Worm (Caenorhabditis elegans): Measurements from ENCODE around the gene B0244.10.

Gene B0244.10

DNA sequence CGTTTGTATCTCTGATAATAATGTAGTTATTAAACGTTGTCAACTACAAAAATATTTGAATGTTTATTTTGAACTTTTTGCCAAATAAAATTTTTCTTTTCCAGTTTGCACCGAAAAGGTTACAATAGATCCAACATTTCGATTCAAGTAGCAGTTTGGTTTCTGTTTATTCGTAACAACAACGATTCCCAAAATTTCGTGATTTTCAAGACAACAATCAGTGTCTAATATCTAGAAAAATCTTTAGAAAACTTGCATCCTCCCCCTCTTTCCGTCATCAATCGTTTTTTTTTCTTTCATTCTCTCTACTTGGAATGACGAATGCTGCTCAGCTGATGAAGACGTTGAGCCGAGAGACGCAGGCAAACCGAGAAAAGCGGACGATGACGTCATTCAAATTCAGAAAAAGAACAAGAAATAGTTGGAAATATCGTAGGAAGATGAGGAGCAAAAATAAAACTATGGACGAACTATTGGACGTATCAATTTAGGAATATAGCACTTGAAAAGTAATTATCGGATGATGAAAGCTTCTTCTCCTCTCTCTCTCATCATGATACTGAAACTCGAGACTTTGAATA is 23.7 kb downstream of the B0244.10 start (continued):
- TF ChIP-seq efl-1 (optimal IDR thresholded peaks at IDR 0.05) (peak; percentile 23 to 33), efl-1 (GFP tag; optimal IDR thresholded peaks at IDR 0.05 in 1 of 2) (peak in 1 of 2 experiments; percentile 19), swsn-7 (tag; optimal IDR thresholded peaks at IDR 0.05) (peak; percentile 77), nhr-28 (tag; optimal IDR thresholded peaks at IDR 0.05) (no peak), pag-3 (tag; optimal IDR thresholded peaks at IDR 0.05; ENCODE audit: borderline replicate concordance, insufficient read depth) (no peak), hlh-4 (tag; optimal IDR thresholded peaks at IDR 0.05) (no peak), ceh-82 (tag; optimal IDR thresholded peaks at IDR 0.05) (peak; percentile 24 to 43 (median 24)), jun-1 (tag; optimal IDR thresholded peaks at IDR 0.05) (no peak), unc-130 (tag; optimal IDR thresholded peaks at IDR 0.05) (no peak), ceh-90 (tag; optimal IDR thresholded peaks at IDR 0.05) (no peak), nhr-76 (tag; optimal IDR thresholded peaks at IDR 0.05) (no peak), nhr-84 (tag; optimal IDR thresholded peaks at IDR 0.05) (no peak), nhr-77 (tag; optimal IDR thresholded peaks at IDR 0.05) (no peak), elt-2 (tag; optimal IDR thresholded peaks at IDR 0.05) (no peak), lin-14 (GFP tag; optimal IDR thresholded peaks at IDR 0.05) (peak; percentile 94), unc-86 (tag; optimal IDR thresholded peaks at IDR 0.05) (peak; percentile 81), isw-1 (GFP tag; IDR thresholded peaks at IDR 0.05) (peak; percentile 19; the same call in 1 of the 2 replicates), C34B4.2 (tag; optimal IDR thresholded peaks at IDR 0.05) (no peak), irx-1 (tag; optimal IDR thresholded peaks at IDR 0.05) (peak; percentile 52), mep-1 (tag; optimal IDR thresholded peaks at IDR 0.05) (peak; percentile 62), nhr-71 (tag; optimal IDR thresholded peaks at IDR 0.05) (peak; percentile 91), mab-9 (GFP tag; IDR thresholded peaks at IDR 0.05) (peak; percentile 50; the same call in 1 of the 2 replicates), blmp-1 (tag; optimal IDR thresholded peaks at IDR 0.05) (no peak), fkh-10 (GFP tag; optimal IDR thresholded peaks at IDR 0.05) (peak; percentile 74), ztf-11 (tag; optimal IDR thresholded peaks at IDR 0.05) (peak in 1 of 2 experiments; percentile 19), ceh-8 (GFP tag; optimal IDR thresholded peaks at IDR 0.05) (no peak), ets-5 (GFP tag; IDR thresholded peaks at IDR 0.05) (no peak), unc-30 (tag; optimal IDR thresholded peaks at IDR 0.05) (no peak), unc-62 (GFP tag; optimal IDR thresholded peaks at IDR 0.05) (no peak), tlp-1 (tag; optimal IDR thresholded peaks at IDR 0.05) (no peak), nhr-90 (tag; optimal IDR thresholded peaks at IDR 0.05; ENCODE audit: poor library complexity) (no peak), ztf-4 (tag; optimal IDR thresholded peaks at IDR 0.05) (peak; percentile 65), nhr-12 (tag; optimal IDR thresholded peaks at IDR 0.05) (no peak), egl-13 (tag; optimal IDR thresholded peaks at IDR 0.05) (peak; percentile 78), efl-3 (GFP tag; optimal IDR thresholded peaks at IDR 0.05) (no peak), C16A3.4 (tag; optimal IDR thresholded peaks at IDR 0.05) (peak; percentile 10), C04F5.9 (tag; optimal IDR thresholded peaks at IDR 0.05) (no peak), lsy-2 (tag; optimal IDR thresholded peaks at IDR 0.05) (peak; percentile 51 to 71), sup-37 (GFP tag; optimal IDR thresholded peaks at IDR 0.05) (no peak), zag-1 (tag; optimal IDR thresholded peaks at IDR 0.05) (no peak), pqm-1 (tag; optimal IDR thresholded peaks at IDR 0.05) (no peak), ceh-63 (GFP tag; optimal IDR thresholded peaks at IDR 0.05) (peak; percentile 57), fos-1 (tag; optimal IDR thresholded peaks at IDR 0.05) (peak; percentile 57), ama-1 (optimal IDR thresholded peaks at IDR 0.05) (no peak), sox-4 (tag; optimal IDR thresholded peaks at IDR 0.05) (peak; percentile 72), ces-1 (GFP tag; optimal IDR thresholded peaks at IDR 0.05) (no peak), F16B12.6 (tag; optimal IDR thresholded peaks at IDR 0.05) (no peak), fkh-4 (tag; optimal IDR thresholded peaks at IDR 0.05; ENCODE audit: borderline replicate concordance) (no peak), Y116A8C.19 (tag; optimal IDR thresholded peaks at IDR 0.05; ENCODE audit: borderline replicate concordance) (no peak), dsc-1 (tag; optimal IDR thresholded peaks at IDR 0.05) (peak; percentile 74), nhr-19 (GFP tag; conservative IDR thresholded peaks at IDR 0.05) (peak; percentile 25; the same call in 1 of the 2 replicates), alr-1 (tag; optimal IDR thresholded peaks at IDR 0.05; ENCODE audit: borderline replicate concordance) (no peak), hlh-17 (GFP tag; optimal IDR thresholded peaks at IDR 0.05; ENCODE audit: borderline replicate concordance) (no peak)

All from whole organism, L1 larva.